Fruit fly (Drosophila melanogaster): ENCODE results near the gene CG10428.

The CG10428 gene

dm6 chr2L:18965367-18966213 lies 16.9 kb downstream of the CG10428 start (continued):
- TF ChIP-seq HLH54F (GFP tag; optimal IDR thresholded peaks at IDR 0.05), result no peak
- TF ChIP-seq hth (optimal IDR thresholded peaks at IDR 0.05), result no peak
- TF ChIP-seq CG17361 (GFP tag; IDR thresholded peaks at IDR 0.05), result no peak; the same call in 2 of the 3 replicates
- no peak for TF ChIP-seq CG4282 (GFP tag; optimal IDR thresholded peaks at IDR 0.05)
- no peak for TF ChIP-seq CG11398 (GFP tag; optimal IDR thresholded peaks at IDR 0.05)
- no peak for TF ChIP-seq pfk (GFP tag; optimal IDR thresholded peaks at IDR 0.05)
- TF ChIP-seq Rfx (GFP tag; IDR thresholded peaks at IDR 0.05), result peak; percentile 59
- no peak for TF ChIP-seq ranshi (GFP tag; IDR thresholded peaks at IDR 0.05)
- peak; percentile 8 for TF ChIP-seq NfI (GFP tag; optimal IDR thresholded peaks at IDR 0.05)
- no peak for TF ChIP-seq CG15479 (GFP tag; optimal IDR thresholded peaks at IDR 0.05)
- no peak for TF ChIP-seq CG17612 (GFP tag; IDR thresholded peaks at IDR 0.05)
- TF ChIP-seq ac (GFP tag; optimal IDR thresholded peaks at IDR 0.05), result no peak
- TF ChIP-seq lilli (GFP tag; optimal IDR thresholded peaks at IDR 0.05), result no peak
- no peak for TF ChIP-seq ab (GFP tag; optimal IDR thresholded peaks at IDR 0.05)
- TF ChIP-seq CG12155 (GFP tag; optimal IDR thresholded peaks at IDR 0.05), result no peak
- no peak for TF ChIP-seq ken (GFP tag; IDR thresholded peaks at IDR 0.05)
- TF ChIP-seq Ravus (GFP tag; IDR thresholded peaks at IDR 0.05), result peak; percentile 23; the same call in 1 of the 2 replicates
- TF ChIP-seq CG7357 (GFP tag; IDR thresholded peaks at IDR 0.05), result no peak
- no peak for TF ChIP-seq CG4617 (GFP tag; optimal IDR thresholded peaks at IDR 0.05; ENCODE audit: borderline replicate concordance)
- TF ChIP-seq Lhr (GFP tag; optimal IDR thresholded peaks at IDR 0.05), result no peak
- no peak for TF ChIP-seq Hr39 (optimal IDR thresholded peaks at IDR 0.05)
- TF ChIP-seq pho (GFP tag; optimal IDR thresholded peaks at IDR 0.05), result no peak
- TF ChIP-seq crol (GFP tag; IDR thresholded peaks at IDR 0.05), result 0 out of 2 replicates have a peak, but pooled peaks have one; percentile 7
- TF ChIP-seq E2f2 (GFP tag; IDR thresholded peaks at IDR 0.05), result no peak
- no peak for TF ChIP-seq trh (GFP tag; optimal IDR thresholded peaks at IDR 0.05)
- TF ChIP-seq CG16863 (GFP tag; optimal IDR thresholded peaks at IDR 0.05), result no peak
- TF ChIP-seq CG8924 (tag; optimal IDR thresholded peaks at IDR 0.05), result no peak
- TF ChIP-seq CG32772 (GFP tag; IDR thresholded peaks at IDR 0.05), result no peak
- no peak for TF ChIP-seq cas (GFP tag; IDR thresholded peaks at IDR 0.05)
- no peak for TF ChIP-seq fd102C (GFP tag; optimal IDR thresholded peaks at IDR 0.05)
- peak; percentile 43 for TF ChIP-seq cwo (GFP tag; optimal IDR thresholded peaks at IDR 0.05)
- TF ChIP-seq CG10431 (GFP tag; optimal IDR thresholded peaks at IDR 0.05), result no peak
- TF ChIP-seq Eip74EF (GFP tag; optimal IDR thresholded peaks at IDR 0.05), result no peak
- no peak for TF ChIP-seq eyg (GFP tag; optimal IDR thresholded peaks at IDR 0.05)
- TF ChIP-seq Deaf1 (tag; optimal IDR thresholded peaks at IDR 0.05), result peak; percentile 1
- TF ChIP-seq Hand (GFP tag; optimal IDR thresholded peaks at IDR 0.05), result no peak
- TF ChIP-seq her (GFP tag; optimal IDR thresholded peaks at IDR 0.05), result no peak
- no peak for TF ChIP-seq CG6765 (GFP tag; optimal IDR thresholded peaks at IDR 0.05)
- TF ChIP-seq Xrp1 (GFP tag; IDR thresholded peaks at IDR 0.05), result peak; percentile 36; the same call in 1 of the 2 replicates
- TF ChIP-seq otp (GFP tag; IDR thresholded peaks at IDR 0.05), result no peak
- TF ChIP-seq fd96Cb (tag; optimal IDR thresholded peaks at IDR 0.05), result peak; percentile 34
- TF ChIP-seq CoRest (tag; optimal IDR thresholded peaks at IDR 0.05), result peak; percentile 51
- TF ChIP-seq Oaz (GFP tag; IDR thresholded peaks at IDR 0.05), result no peak
- no peak for TF ChIP-seq Gsc (GFP tag; IDR thresholded peaks at IDR 0.05)
- peak; percentile 64 for TF ChIP-seq PHDP (tag; optimal IDR thresholded peaks at IDR 0.05)
- TF ChIP-seq unc-4 (GFP tag; IDR thresholded peaks at IDR 0.05; ENCODE audit: partially characterized antibody), result no peak
- TF ChIP-seq jigr1 (GFP tag; IDR thresholded peaks at IDR 0.05), result no peak
- no peak; the same call in 1 of the 2 replicates for TF ChIP-seq esg (GFP tag; conservative IDR thresholded peaks at IDR 0.05)
- TF ChIP-seq CG4424 (GFP tag; optimal IDR thresholded peaks at IDR 0.05), result no peak
- TF ChIP-seq CG6272 (GFP tag; IDR thresholded peaks at IDR 0.05), result 0 out of 2 replicates have a peak, but pooled peaks have one; percentile 11
